Worm (Caenorhabditis elegans): ENCODE data around the gene Y70C5A.4.
A peak's percentile ranks its signal among the peaks of the same experiment; 100 is the strongest.

Y70C5A.4 gene

ce11 chrV:16627962-16628361, 10.4 kb downstream of the Y70C5A.4 start, which contains the start of gene oac-53:
oac-53 (minus strand) TSS chrV:16627970.
- no peak for TF ChIP-seq egl-18 (GFP tag; IDR thresholded peaks at IDR 0.05)
- peak; percentile 59 for TF ChIP-seq nhr-80 (tag; optimal IDR thresholded peaks at IDR 0.05)

- TF ChIP-seq sdz-38 (tag; optimal IDR thresholded peaks at IDR 0.05) = no peak
- no peak for TF ChIP-seq egrh-3 (GFP tag; IDR thresholded peaks at IDR 0.05)
- no peak for TF ChIP-seq T26A5.8 (tag; optimal IDR thresholded peaks at IDR 0.05)
- TF ChIP-seq bed-2 (GFP tag; IDR thresholded peaks at IDR 0.05) = no peak
- TF ChIP-seq B0336.3 (GFP tag; IDR thresholded peaks at IDR 0.05) = no peak
- no peak for TF ChIP-seq lin-26 (GFP tag; IDR thresholded peaks at IDR 0.05)
- no peak for TF ChIP-seq lsl-1 (GFP tag; optimal IDR thresholded peaks at IDR 0.05)
- no peak for TF ChIP-seq tbp1 (GFP tag; optimal IDR thresholded peaks at IDR 0.05)
These were observed 11.4 kb downstream of the Y70C5A.4 start, which contains the start of gene W06G6.2 for ce11 chrV:16628991-16629390. W06G6.2 (plus strand) TSS chrV:16629291.

ce11 chrV:16629600-16629999, 12.0 kb downstream of the Y70C5A.4 start, which contains the start of gene srd-21:
srd-21 (plus strand) TSS chrV:16629900.
- TF ChIP-seq C06A6.2 (GFP tag; conservative IDR thresholded peaks at IDR 0.05) (no peak), nhr-179 (tag; optimal IDR thresholded peaks at IDR 0.05) (no peak), somi-1 (GFP tag; optimal IDR thresholded peaks at IDR 0.05) (no peak), nfyb-1 (GFP tag; IDR thresholded peaks at IDR 0.05) (no peak), attf-6 (GFP tag; IDR thresholded peaks at IDR 0.05) (no peak), nfya-2 (GFP tag; IDR thresholded peaks at IDR 0.05) (no peak), let-607 (tag; optimal IDR thresholded peaks at IDR 0.05) (no peak), tbp1 (GFP tag; optimal IDR thresholded peaks at IDR 0.05) (no peak)

- TF ChIP-seq snpc-4 (GFP tag; optimal IDR thresholded peaks at IDR 0.05) (no peak), snpc-4 (tag; optimal IDR thresholded peaks at IDR 0.05) (no peak), ztf-26 (tag; optimal IDR thresholded peaks at IDR 0.05) (no peak)
These were observed 18.3 kb downstream of the Y70C5A.4 start, which contains the start of gene mltn-11 for ce11 chrV:16635911-16636310. mltn-11 (plus strand) TSS chrV:16636186.

DNA sequence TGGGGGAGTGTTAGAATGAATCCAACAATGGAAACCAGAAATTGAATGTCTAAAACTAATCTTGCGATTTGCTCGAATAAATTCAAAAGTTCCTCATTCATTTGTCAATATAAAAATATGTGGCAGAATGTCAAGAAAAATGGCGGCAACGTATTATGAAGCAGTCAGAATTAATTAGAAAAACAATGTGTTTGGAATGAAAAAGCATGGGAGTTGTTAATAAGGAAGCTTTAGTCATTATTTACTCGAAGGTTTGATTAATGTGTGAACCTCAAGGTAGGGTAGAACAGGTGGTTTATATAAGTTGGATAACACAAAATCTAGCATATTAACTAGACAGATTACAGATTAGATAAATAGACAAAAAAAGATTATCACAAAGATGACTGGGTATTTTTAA, 20.6 kb downstream of the Y70C5A.4 start, which contains the start of gene srw-76:
Gene srw-76, minus strand, starts transcription at position 101 of the 400 bp plus-strand sequence.
- no peak for TF ChIP-seq sdz-38 (tag; optimal IDR thresholded peaks at IDR 0.05)
- TF ChIP-seq sea-2 (GFP tag; IDR thresholded peaks at IDR 0.05) = no peak
- TF ChIP-seq Y79H2A.3 (GFP tag; conservative IDR thresholded peaks at IDR 0.05) = no peak
- TF ChIP-seq dpl-1 (GFP tag; optimal IDR thresholded peaks at IDR 0.05) = no peak
- TF ChIP-seq F57A8.1 (GFP tag; optimal IDR thresholded peaks at IDR 0.05) = no peak
- no peak for TF ChIP-seq madf-3 (GFP tag; IDR thresholded peaks at IDR 0.05)
- no peak for TF ChIP-seq K11D2.4 (GFP tag; IDR thresholded peaks at IDR 0.05)
- no peak for TF ChIP-seq F33H1.4 (GFP tag; IDR thresholded peaks at IDR 0.05)
- no peak for TF ChIP-seq Y53F4B.3 (GFP tag; IDR thresholded peaks at IDR 0.05)

DNA sequence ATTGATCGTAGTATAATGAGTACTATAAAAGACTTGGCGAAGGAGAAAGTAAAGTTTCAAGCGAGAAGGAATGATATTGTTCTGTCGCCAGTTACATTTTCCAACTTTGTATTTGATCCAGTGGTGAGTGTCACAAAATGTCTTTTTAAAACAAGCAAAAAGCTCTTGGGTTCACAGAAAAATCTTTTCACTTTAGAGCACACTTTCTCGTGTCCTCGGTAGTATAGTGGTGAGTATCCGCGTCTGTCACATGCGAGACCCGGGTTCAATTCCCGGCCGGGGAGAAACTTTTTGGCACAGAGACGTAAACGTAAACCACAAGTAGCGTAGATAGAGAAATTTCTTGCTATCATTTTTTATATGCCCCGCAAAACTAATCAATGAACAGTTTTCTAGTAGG, 22.8 kb downstream of the Y70C5A.4 start:
- TF ChIP-seq snpc-1.1 (tag; optimal IDR thresholded peaks at IDR 0.05; ENCODE audit: insufficient read depth) = peak; percentile 51
- peak; percentile 22 for TF ChIP-seq chd-7 (tag; optimal IDR thresholded peaks at IDR 0.05)
- no peak for TF ChIP-seq tlf-1 (GFP tag; optimal IDR thresholded peaks at IDR 0.05)
- TF ChIP-seq nfyb-1 (GFP tag; IDR thresholded peaks at IDR 0.05) = peak; percentile 70
- TF ChIP-seq cebp-2 (GFP tag; IDR thresholded peaks at IDR 0.05) = 0 out of 2 replicates have a peak, but pooled peaks have one; percentile 77
- peak; percentile 79 for TF ChIP-seq B0261.1 (tag; optimal IDR thresholded peaks at IDR 0.05)
- TF ChIP-seq ztf-25 (GFP tag; IDR thresholded peaks at IDR 0.05) = no peak
- TF ChIP-seq B0035.1 (tag; optimal IDR thresholded peaks at IDR 0.05) = no peak
- no peak for TF ChIP-seq ceh-58 (GFP tag; IDR thresholded peaks at IDR 0.05)
- TF ChIP-seq attf-6 (GFP tag; IDR thresholded peaks at IDR 0.05) = peak; percentile 83
- no peak for TF ChIP-seq ztf-6 (GFP tag; IDR thresholded peaks at IDR 0.05)
- peak; percentile 25 for TF ChIP-seq mxl-1 (tag; optimal IDR thresholded peaks at IDR 0.05)
- TF ChIP-seq ztf-18 (tag; optimal IDR thresholded peaks at IDR 0.05) = peak; percentile 46
- peak; percentile 63 for TF ChIP-seq snpc-4 (GFP tag; optimal IDR thresholded peaks at IDR 0.05)
- peak in 2 of 4 experiments; percentile 18 to 83 for TF ChIP-seq snpc-4 (tag; optimal IDR thresholded peaks at IDR 0.05)
- TF ChIP-seq lin-26 (GFP tag; IDR thresholded peaks at IDR 0.05) = peak; percentile 74
- TF ChIP-seq T07F8.4 (tag; optimal IDR thresholded peaks at IDR 0.05) = no peak
- peak; percentile 7 for TF ChIP-seq athp-1 (tag; optimal IDR thresholded peaks at IDR 0.05)
